Worm (Caenorhabditis elegans) whole organism, L1 larva: Measurements from ENCODE around the gene Y45F10B.13.

Experiments
- F16B12.6 ChIP-seq: fragments of 150-350 bp; optimal IDR thresholded peaks from 2 replicates; lab custom pipeline; 2014; ENCODE audit warnings: missing biosample characterization, missing genetic modification characterization
- egl-27 ChIP-seq, 2 experiments: fragments of 150-350 bp in 1 of 2; sonication (generic microtip); optimal IDR thresholded peaks; 3 replicates each; lab custom pipeline; 2017 to 2018; ENCODE audit warnings: missing biosample characterization in 2 of 2, missing genetic modification characterization in 2 of 2, missing genetic modification reagents in 2 of 2
- mdl-1 ChIP-seq, 2 experiments: fragments of 150-350 bp; optimal IDR thresholded peaks; 2 replicates each; lab custom pipeline; 2014 to 2017; ENCODE audit warnings: missing biosample characterization in 2 of 2, missing genetic modification characterization in 2 of 2, inconsistent platforms in 1 of 2
- skn-1 ChIP-seq: fragments of 150-350 bp; optimal IDR thresholded peaks from 2 replicates; lab custom pipeline; 2014; ENCODE audit warnings: missing biosample characterization, missing genetic modification characterization
- unc-62 ChIP-seq: fragments of 150-350 bp; optimal IDR thresholded peaks from 2 replicates; lab custom pipeline; 2014; ENCODE audit warnings: missing biosample characterization, missing genetic modification reagents, missing genetic modification characterization
- zag-1 ChIP-seq: fragments of 150-350 bp; optimal IDR thresholded peaks from 2 replicates; lab custom pipeline; 2014; ENCODE audit warnings: missing biosample characterization, missing genetic modification characterization
- zip-4 ChIP-seq: fragments of 200-800 bp; sonication (Bioruptor generic); optimal IDR thresholded peaks from 2 replicates; lab custom pipeline; 2018; ENCODE audit warnings: mild to moderate bottlenecking, missing genetic modification characterization, moderate library complexity, missing compliant biosample characterization
- ztf-11 ChIP-seq, 2 experiments: sonication (generic microtip); optimal IDR thresholded peaks; 2 replicates each; lab custom pipeline; 2016 to 2017; ENCODE audit warnings: missing genetic modification characterization in 2 of 2, missing biosample characterization in 1 of 2, missing compliant biosample characterization in 1 of 2

- no peak for TF ChIP-seq zag-1 (tag; lab: Kevin White, UChicago)
- no peak for TF ChIP-seq F16B12.6 (tag; lab: Kevin White, UChicago)
- no peak for TF ChIP-seq unc-62 (GFP tag; lab: Kevin White, UChicago)
- TF ChIP-seq mdl-1 (tag; optimal IDR thresholded peaks at IDR 0.05; lab: Kevin White, UChicago), result no peak
- TF ChIP-seq skn-1, result no peak
- TF ChIP-seq zip-4 (GFP tag; lab: Kevin White, UChicago), result no peak
- no peak for TF ChIP-seq egl-27 (tag; optimal IDR thresholded peaks at IDR 0.05; lab: Kevin White, UChicago)
- TF ChIP-seq ztf-11 (tag; optimal IDR thresholded peaks at IDR 0.05; lab: Kevin White, UChicago), result no peak
These were observed 52.6 kb downstream of the Y45F10B.13 start, which contains the start of gene afmd-2 for ce11 chrIV:13508924-13509323.
